Fruit fly (Drosophila melanogaster) whole organism, prepupa: ENCODE measurements around the gene Rab30.

Source experiments
- CG11902 ChIP-seq: fragments of 200-800 bp; sonication (Bioruptor generic); optimal IDR thresholded peaks from 3 replicates; lab custom pipeline; 2016; ENCODE audit warnings: missing biosample characterization, missing genetic modification characterization
- CG6276 ChIP-seq: fragments of 200-800 bp; sonication (Bioruptor generic); optimal IDR thresholded peaks from 2 replicates; lab custom pipeline; 2017; ENCODE audit warnings: missing biosample characterization, mild to moderate bottlenecking, missing genetic modification characterization
- Lpt ChIP-seq: fragments of 200-800 bp; sonication (Bioruptor generic); optimal IDR thresholded peaks from 3 replicates; lab custom pipeline; 2016; ENCODE audit warnings: missing biosample characterization, missing genetic modification characterization

DNA sequence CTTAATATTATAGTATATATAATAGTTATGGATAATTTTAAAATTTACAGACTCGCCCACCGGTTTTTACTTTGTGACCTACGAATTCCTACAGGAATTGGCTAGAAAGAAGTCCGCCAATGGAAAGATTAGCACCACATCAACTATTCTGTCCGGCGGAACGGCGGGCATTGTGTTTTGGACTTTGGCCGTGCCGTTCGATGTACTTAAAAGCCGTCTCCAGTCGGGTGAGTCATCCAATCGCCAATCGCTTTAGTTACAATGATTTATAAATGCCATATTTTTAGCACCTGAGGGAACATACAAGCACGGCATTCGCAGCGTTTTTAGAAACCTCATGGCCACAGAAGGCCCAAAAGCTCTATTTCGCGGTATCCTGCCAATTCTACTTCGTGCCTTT lies 4.0 kb downstream of the Rab30 start:
- no peak for TF ChIP-seq CG6276 (GFP tag; lab: Kevin White, UChicago)
- no peak for TF ChIP-seq Lpt (GFP tag; lab: Kevin White, UChicago)
- TF ChIP-seq CG11902 (GFP tag; lab: Kevin White, UChicago) = no peak
